Worm (Caenorhabditis elegans) whole organism, L2 larva: ENCODE measurements around the gene F09C6.16.

Experiments
- C34F6.9 ChIP-seq: fragments of 150-350 bp; optimal IDR thresholded peaks from 2 replicates; lab custom pipeline; 2014; ENCODE audit warnings: missing biosample characterization, missing genetic modification characterization
- F13H6.1 ChIP-seq: sonication (generic microtip); optimal IDR thresholded peaks from 2 replicates; lab custom pipeline; 2016; ENCODE audit warnings: missing genetic modification characterization, missing compliant biosample characterization
- R02D3.7 ChIP-seq: fragments of 150-350 bp; optimal IDR thresholded peaks from 2 replicates; lab custom pipeline; 2014; ENCODE audit warnings: missing biosample characterization, missing genetic modification characterization
- ZK546.5 ChIP-seq: sonication (generic microtip); optimal IDR thresholded peaks from 2 replicates; lab custom pipeline; 2017; ENCODE audit warnings: missing biosample characterization, missing genetic modification characterization
- ama-1 ChIP-seq: fragments of 150-350 bp; optimal IDR thresholded peaks from 2 replicates; lab custom pipeline; 2018; ENCODE audit warnings: inconsistent platforms
- blmp-1 ChIP-seq: sonication (generic microtip); optimal IDR thresholded peaks from 2 replicates; lab custom pipeline; 2017; ENCODE audit warnings: missing genetic modification characterization, mild to moderate bottlenecking, missing compliant biosample characterization, antibody characterized with exemption, moderate library complexity; ENCODE audit not compliant: insufficient read depth
- ceh-16 ChIP-seq: fragments of 150-350 bp; optimal IDR thresholded peaks from 2 replicates; lab custom pipeline; 2014; ENCODE audit warnings: missing biosample characterization, missing genetic modification characterization
- ceh-82 ChIP-seq: fragments of 150-350 bp; optimal IDR thresholded peaks from 2 replicates; lab custom pipeline; 2014; ENCODE audit warnings: missing biosample characterization, missing genetic modification characterization
- crh-2 ChIP-seq: sonication (generic microtip); optimal IDR thresholded peaks from 2 replicates; lab custom pipeline; 2017; ENCODE audit warnings: missing biosample characterization, missing genetic modification characterization
- egl-27 ChIP-seq: sonication (generic microtip); optimal IDR thresholded peaks from 3 replicates; lab custom pipeline; 2017; ENCODE audit warnings: missing biosample characterization, missing genetic modification reagents, missing genetic modification characterization
- elt-1 ChIP-seq: fragments of 150-350 bp; optimal IDR thresholded peaks from 2 replicates; lab custom pipeline; 2014; ENCODE audit warnings: missing biosample characterization, missing genetic modification characterization
- elt-3 ChIP-seq: sonication (generic microtip); optimal IDR thresholded peaks from 2 replicates; lab custom pipeline; 2017; ENCODE audit warnings: missing biosample characterization, missing genetic modification characterization
- fos-1 ChIP-seq: fragments of 150-350 bp; optimal IDR thresholded peaks from 2 replicates; lab custom pipeline; 2014; ENCODE audit warnings: missing biosample characterization, missing genetic modification characterization
- gmeb-1 ChIP-seq: fragments of 150-350 bp; optimal IDR thresholded peaks from 2 replicates; lab custom pipeline; 2014; ENCODE audit warnings: missing biosample characterization, missing genetic modification characterization
- lin-39 ChIP-seq: fragments of 150-350 bp; optimal IDR thresholded peaks from 2 replicates; lab custom pipeline; 2014; ENCODE audit warnings: missing biosample characterization, missing genetic modification reagents, missing genetic modification characterization
- lsy-2 ChIP-seq, 2 experiments: fragments of 150-350 bp in 1 of 2; sonication (generic microtip) in 1 of 2; optimal IDR thresholded peaks; 2 replicates each; lab custom pipeline; 2014 to 2017; ENCODE audit warnings: missing biosample characterization in 2 of 2, missing genetic modification characterization in 2 of 2
- mab-5 ChIP-seq: fragments of 150-350 bp; optimal IDR thresholded peaks from 2 replicates; lab custom pipeline; 2014; ENCODE audit warnings: missing biosample characterization, missing genetic modification characterization
- mbf-1 ChIP-seq: sonication (generic microtip); optimal IDR thresholded peaks from 2 replicates; lab custom pipeline; 2017; ENCODE audit warnings: missing biosample characterization, missing genetic modification characterization
- mdl-1 ChIP-seq, 2 experiments: fragments of 150-350 bp in 1 of 2; sonication (generic microtip) in 1 of 2; optimal IDR thresholded peaks; 2 replicates each; lab custom pipeline; 2017; ENCODE audit warnings: missing biosample characterization in 2 of 2, missing genetic modification characterization in 2 of 2
- nhr-10 ChIP-seq: sonication (generic microtip); optimal IDR thresholded peaks from 2 replicates; lab custom pipeline; 2017; ENCODE audit warnings: missing biosample characterization, missing genetic modification characterization
- nhr-12 ChIP-seq: fragments of 150-350 bp; optimal IDR thresholded peaks from 2 replicates; lab custom pipeline; 2014; ENCODE audit warnings: missing biosample characterization, missing genetic modification characterization
- nhr-129 ChIP-seq: fragments of 150-350 bp; optimal IDR thresholded peaks from 2 replicates; lab custom pipeline; 2014; ENCODE audit warnings: missing biosample characterization, missing genetic modification characterization
- nhr-21 ChIP-seq: fragments of 150-350 bp; optimal IDR thresholded peaks from 2 replicates; lab custom pipeline; 2014; ENCODE audit warnings: missing biosample characterization, missing genetic modification characterization
- nhr-23 ChIP-seq: fragments of 150-350 bp; optimal IDR thresholded peaks from 2 replicates; lab custom pipeline; 2014; ENCODE audit warnings: missing biosample characterization, missing genetic modification reagents, missing genetic modification characterization
- nhr-237 ChIP-seq: fragments of 150-350 bp; optimal IDR thresholded peaks from 2 replicates; lab custom pipeline; 2014; ENCODE audit warnings: missing biosample characterization, missing genetic modification characterization
- nhr-25 ChIP-seq: fragments of 150-350 bp; sonication (generic microtip); optimal IDR thresholded peaks from 3 replicates; lab custom pipeline; 2014; ENCODE audit warnings: missing biosample characterization, missing genetic modification characterization
- nhr-6 ChIP-seq: fragments of 150-350 bp; optimal IDR thresholded peaks from 2 replicates; lab custom pipeline; 2014; ENCODE audit warnings: missing biosample characterization, missing genetic modification characterization
- nhr-77 ChIP-seq: fragments of 150-350 bp; optimal IDR thresholded peaks from 2 replicates; lab custom pipeline; 2014; ENCODE audit warnings: missing biosample characterization, missing genetic modification characterization
- peb-1 ChIP-seq: fragments of 150-350 bp; optimal IDR thresholded peaks from 2 replicates; lab custom pipeline; 2014; ENCODE audit warnings: missing biosample characterization, missing genetic modification characterization
- sem-4 ChIP-seq: fragments of 150-350 bp; optimal IDR thresholded peaks from 2 replicates; lab custom pipeline; 2014; ENCODE audit warnings: missing biosample characterization, missing genetic modification reagents, missing genetic modification characterization
- skn-1 ChIP-seq: sonication (generic microtip); optimal IDR thresholded peaks from 2 replicates; lab custom pipeline; 2017; ENCODE audit warnings: missing biosample characterization, missing genetic modification characterization
- sma-3 ChIP-seq: sonication (generic microtip); optimal IDR thresholded peaks from 2 replicates; lab custom pipeline; 2016; ENCODE audit warnings: missing genetic modification reagents, missing genetic modification characterization, missing compliant biosample characterization
- sma-9 ChIP-seq, 2 experiments: fragments of 150-350 bp in 1 of 2; sonication (generic microtip) in 1 of 2; optimal IDR thresholded peaks; 2 replicates each; lab custom pipeline; 2014 to 2016; ENCODE audit warnings: missing genetic modification characterization in 2 of 2, mild to moderate bottlenecking in 1 of 2, missing biosample characterization in 1 of 2, missing compliant biosample characterization in 1 of 2, missing genetic modification reagents in 1 of 2, moderate library complexity in 1 of 2
- snpc-4 ChIP-seq: fragments of 150-350 bp; optimal IDR thresholded peaks from 2 replicates; lab custom pipeline; 2014; ENCODE audit warnings: missing biosample characterization, missing genetic modification characterization
- unc-39 ChIP-seq: fragments of 150-350 bp; optimal IDR thresholded peaks from 2 replicates; lab custom pipeline; 2014; ENCODE audit warnings: missing biosample characterization, missing genetic modification characterization
- unc-62 ChIP-seq: fragments of 150-350 bp; optimal IDR thresholded peaks from 2 replicates; lab custom pipeline; 2014; ENCODE audit warnings: missing biosample characterization, missing genetic modification reagents, missing genetic modification characterization
- zag-1 ChIP-seq: fragments of 150-350 bp; optimal IDR thresholded peaks from 2 replicates; lab custom pipeline; 2014; ENCODE audit warnings: missing biosample characterization, missing genetic modification characterization
- ztf-1 ChIP-seq: fragments of 200-800 bp; sonication (Bioruptor generic); conservative IDR thresholded peaks from 2 replicates; pipeline ENCODE4 v1.3.6; 2022; ENCODE audit warnings: missing genetic modification characterization, missing compliant biosample characterization
- ztf-11 ChIP-seq: sonication (generic microtip); optimal IDR thresholded peaks from 2 replicates; lab custom pipeline; 2017; ENCODE audit warnings: missing biosample characterization, missing genetic modification characterization
- ztf-4 ChIP-seq: fragments of 150-350 bp; optimal IDR thresholded peaks from 2 replicates; lab custom pipeline; 2014; ENCODE audit warnings: missing biosample characterization, missing genetic modification characterization

F09C6.16 gene

ce11 chrV:16882260-16882918 is 27.4 kb downstream of the F09C6.16 start, which contains the start of the genes F09C6.11 and F09C6.12:
F09C6.11 (minus strand) TSS chrV:16882310.
F09C6.12 (plus strand) TSS chrV:16882868.
- TF ChIP-seq gmeb-1 (tag; lab: Kevin White, UChicago) (no peak), elt-3 (no peak), skn-1 (tag; lab: Kevin White, UChicago) (no peak), blmp-1 (no peak), ama-1 (lab: Kevin White, UChicago) (no peak), ztf-4 (tag; lab: Kevin White, UChicago) (no peak), ZK546.5 (tag; lab: Kevin White, UChicago) (no peak), unc-62 (GFP tag; lab: Kevin White, UChicago) (no peak), ceh-16 (tag; lab: Kevin White, UChicago) (no peak), F13H6.1 (tag; lab: Kevin White, UChicago) (no peak), ceh-82 (tag; lab: Kevin White, UChicago) (no peak)

- TF ChIP-seq blmp-1, result no peak
- no peak for TF ChIP-seq elt-3
- no peak for TF ChIP-seq gmeb-1 (tag; lab: Kevin White, UChicago)
- no peak for TF ChIP-seq ztf-4 (tag; lab: Kevin White, UChicago)
- no peak for TF ChIP-seq R02D3.7 (tag; lab: Kevin White, UChicago)
- no peak for TF ChIP-seq nhr-237 (tag; lab: Kevin White, UChicago)
- no peak for TF ChIP-seq ztf-1 (GFP tag; lab: Robert Waterston, UW)
- no peak for TF ChIP-seq ceh-16 (tag; lab: Kevin White, UChicago)
- TF ChIP-seq nhr-25 (tag; lab: Kevin White, UChicago), result no peak
- no peak for TF ChIP-seq fos-1
- no peak for TF ChIP-seq nhr-23 (tag; lab: Kevin White, UChicago)
- no peak for TF ChIP-seq lin-39 (tag; lab: Kevin White, UChicago)
- TF ChIP-seq nhr-12 (tag; lab: Kevin White, UChicago), result no peak
- no peak for TF ChIP-seq nhr-10 (tag; lab: Kevin White, UChicago)
- no peak for TF ChIP-seq sma-9 (GFP tag; optimal IDR thresholded peaks at IDR 0.05; lab: Kevin White, UChicago)
- no peak for TF ChIP-seq sma-9 (tag; optimal IDR thresholded peaks at IDR 0.05; lab: Kevin White, UChicago)
These were observed 29.1 kb downstream of the F09C6.16 start, which contains the start of gene F09C6.14 for ce11 chrV:16880679-16881078. F09C6.14 (plus strand) TSS chrV:16880979.

DNA sequence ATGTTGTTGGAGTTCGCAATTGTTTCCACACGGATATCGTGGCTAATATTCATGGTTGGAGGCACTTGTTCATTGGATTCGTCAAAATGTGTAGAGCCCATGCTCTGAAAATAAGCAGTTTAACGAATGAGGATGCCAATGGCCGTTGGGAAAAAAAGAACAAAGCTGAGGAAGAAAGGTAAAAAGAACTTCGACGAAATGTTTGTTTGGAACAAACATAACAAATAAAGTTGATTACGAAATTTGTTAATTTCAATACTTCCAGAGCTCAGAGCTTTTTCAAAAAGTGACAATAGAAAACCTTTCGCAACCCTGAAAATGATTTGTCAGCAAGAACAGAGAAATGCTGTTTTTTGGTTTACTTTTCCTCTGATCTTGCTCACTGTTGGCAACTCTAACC is 29.7 kb downstream of the F09C6.16 start, which contains the start of gene F09C6.3:
TSS of gene F09C6.3 (minus strand) at position 101 of the 400 bp plus-strand sequence.
- TF ChIP-seq sma-3, result no peak
- no peak for TF ChIP-seq peb-1
- no peak for TF ChIP-seq skn-1 (tag; lab: Kevin White, UChicago)
- no peak for TF ChIP-seq C34F6.9
- TF ChIP-seq nhr-77, result no peak
- no peak for TF ChIP-seq ceh-82 (tag; lab: Kevin White, UChicago)
- TF ChIP-seq fos-1, result no peak
- TF ChIP-seq R02D3.7 (tag; lab: Kevin White, UChicago), result no peak
- no peak for TF ChIP-seq unc-62 (GFP tag; lab: Kevin White, UChicago)
- TF ChIP-seq ztf-11 (tag; lab: Kevin White, UChicago), result no peak
- TF ChIP-seq nhr-21 (tag; lab: Kevin White, UChicago), result no peak
- no peak for TF ChIP-seq sma-9 (GFP tag; optimal IDR thresholded peaks at IDR 0.05; lab: Kevin White, UChicago)
- TF ChIP-seq sma-9 (tag; optimal IDR thresholded peaks at IDR 0.05; lab: Kevin White, UChicago), result no peak
- TF ChIP-seq crh-2 (tag; lab: Kevin White, UChicago), result no peak
- TF ChIP-seq zag-1 (tag; lab: Kevin White, UChicago), result no peak
- no peak for TF ChIP-seq elt-1
- TF ChIP-seq nhr-6, result no peak
- no peak for TF ChIP-seq egl-27 (tag; lab: Kevin White, UChicago)
- no peak for TF ChIP-seq mab-5 (tag; lab: Kevin White, UChicago)
- no peak for TF ChIP-seq nhr-237 (tag; lab: Kevin White, UChicago)

- TF ChIP-seq mbf-1, result no peak
- no peak for TF ChIP-seq unc-62 (GFP tag; lab: Kevin White, UChicago)
- TF ChIP-seq elt-1, result no peak
- TF ChIP-seq snpc-4 (tag; lab: Kevin White, UChicago), result no peak
- no peak for TF ChIP-seq mdl-1 (tag; optimal IDR thresholded peaks at IDR 0.05; lab: Kevin White, UChicago)
- TF ChIP-seq mab-5 (tag; lab: Kevin White, UChicago), result no peak
- no peak for TF ChIP-seq peb-1
- TF ChIP-seq sma-3, result no peak
- TF ChIP-seq sem-4 (tag; lab: Kevin White, UChicago), result no peak
- no peak for TF ChIP-seq nhr-6
- TF ChIP-seq nhr-23 (tag; lab: Kevin White, UChicago), result no peak
- TF ChIP-seq R02D3.7 (tag; lab: Kevin White, UChicago), result no peak
- no peak for TF ChIP-seq unc-39 (tag; lab: Kevin White, UChicago)
- TF ChIP-seq F13H6.1 (tag; lab: Kevin White, UChicago), result no peak
- TF ChIP-seq nhr-12 (tag; lab: Kevin White, UChicago), result no peak
- no peak for TF ChIP-seq lsy-2 (tag; optimal IDR thresholded peaks at IDR 0.05; lab: Kevin White, UChicago)
- no peak for TF ChIP-seq nhr-237 (tag; lab: Kevin White, UChicago)
- no peak for TF ChIP-seq nhr-129 (tag; lab: Kevin White, UChicago)
- no peak for TF ChIP-seq sma-9 (GFP tag; optimal IDR thresholded peaks at IDR 0.05; lab: Kevin White, UChicago)
- TF ChIP-seq sma-9 (tag; optimal IDR thresholded peaks at IDR 0.05; lab: Kevin White, UChicago), result no peak
These were observed 30.2 kb downstream of the F09C6.16 start for ce11 chrV:16879532-16879931.
